Worm (Caenorhabditis elegans): ENCODE data around the gene snrp-40.1.

- TF ChIP-seq unc-62 (GFP tag; optimal IDR thresholded peaks at IDR 0.05), result no peak
- no peak for TF ChIP-seq skn-1 (tag; optimal IDR thresholded peaks at IDR 0.05)
- TF ChIP-seq lin-13 (GFP tag; optimal IDR thresholded peaks at IDR 0.05), result no peak
- TF ChIP-seq C04F5.9 (tag; optimal IDR thresholded peaks at IDR 0.05), result no peak
- no peak for TF ChIP-seq nhr-28 (tag; optimal IDR thresholded peaks at IDR 0.05)
- TF ChIP-seq mdl-1 (tag; optimal IDR thresholded peaks at IDR 0.05), result no peak
- TF ChIP-seq elt-2 (tag; optimal IDR thresholded peaks at IDR 0.05), result no peak
- no peak for TF ChIP-seq nhr-11 (tag; optimal IDR thresholded peaks at IDR 0.05)
Observed at ce11 chrX:11346155-11346554, 46.6 kb upstream of the snrp-40.1 start, which contains the start of gene oct-2.

Data from whole organism, L1 larva.